Worm (Caenorhabditis elegans) whole organism, midembryonic: ENCODE results near the gene R08C7.1.

Experiments
- T22C8.4 ChIP-seq: fragments of 200-800 bp; sonication (Bioruptor generic); IDR thresholded peaks from 2 replicates; pipeline ENCODE4 v1.3.6; 2022; ENCODE audit warnings: missing genetic modification characterization, missing compliant biosample characterization
- cog-1 ChIP-seq: sonication (generic microtip); optimal IDR thresholded peaks from 2 replicates; lab custom pipeline; 2016; ENCODE audit warnings: missing genetic modification characterization, missing compliant biosample characterization
- flt-1 ChIP-seq: fragments of 200-800 bp; sonication (Bioruptor generic); IDR thresholded peaks from 2 replicates; pipeline ENCODE4 v1.3.6; 2022; ENCODE audit warnings: missing genetic modification characterization, missing compliant biosample characterization
- klf-2 ChIP-seq: fragments of 200-800 bp; sonication (Bioruptor generic); conservative IDR thresholded peaks from 2 replicates; pipeline ENCODE4 v1.3.6; 2022; ENCODE audit warnings: missing genetic modification reagents, missing genetic modification characterization, missing compliant biosample characterization
- tab-1 ChIP-seq: fragments of 200-800 bp; sonication (Bioruptor generic); IDR thresholded peaks from 2 replicates; pipeline ENCODE4 v1.3.6; 2022; ENCODE audit warnings: missing genetic modification characterization, missing compliant biosample characterization
- ztf-23 ChIP-seq: fragments of 200-800 bp; sonication (Bioruptor generic); IDR thresholded peaks from 2 replicates; pipeline ENCODE4 v1.3.6; 2022; ENCODE audit warnings: missing genetic modification reagents, missing genetic modification characterization, missing compliant biosample characterization

DNA sequence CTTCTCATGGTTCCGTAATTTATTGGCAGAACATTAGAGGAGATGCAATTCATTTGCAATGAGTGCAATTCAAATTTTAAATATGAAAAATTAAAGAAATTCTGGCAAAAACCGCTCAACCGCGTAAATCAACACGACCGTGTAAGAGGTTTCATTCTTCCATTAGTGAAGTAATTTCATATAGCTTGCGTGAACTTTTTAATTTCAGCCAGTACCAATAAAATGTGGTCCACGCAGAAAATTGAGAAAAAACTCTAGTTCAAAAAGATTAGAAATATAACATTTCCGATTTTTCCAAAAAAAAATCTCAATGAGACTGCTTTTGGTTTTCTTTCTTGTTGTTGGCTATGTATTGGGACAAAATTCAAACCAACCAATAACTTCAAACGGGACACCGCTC lies 29.6 kb upstream of the R08C7.1 start, which contains the start of gene clec-175:
- TF ChIP-seq klf-2, result no peak
- no peak for TF ChIP-seq T22C8.4 (GFP tag; lab: Robert Waterston, UW)
- no peak for TF ChIP-seq cog-1 (tag; lab: Kevin White, UChicago)
- TF ChIP-seq ztf-23 (GFP tag; lab: Robert Waterston, UW), result no peak
- no peak for TF ChIP-seq tab-1
- no peak for TF ChIP-seq flt-1
